Fruit fly (Drosophila melanogaster): ENCODE data around the gene spas.

Gene spas

dm6 chr3R:24046580-24047225, 8.7 kb downstream of the spas start:
- TF ChIP-seq CG8478 (optimal IDR thresholded peaks at IDR 0.05) (no peak), CTCF (optimal IDR thresholded peaks at IDR 0.05) (no peak)

- TF ChIP-seq CG8478 (optimal IDR thresholded peaks at IDR 0.05): no peak
- no peak for TF ChIP-seq CTCF (optimal IDR thresholded peaks at IDR 0.05)
These were observed 9.4 kb downstream of the spas start, which contains the start of gene CG5986 for dm6 chr3R:24047226-24047976. Gene CG5986 (plus strand): TSS chr3R:24047790.

dm6 chr3R:24047998-24048511, 10.0 kb downstream of the spas start, which contains the start of gene Rox8:
Gene Rox8 (minus strand): TSS chr3R:24048265.
- no peak for TF ChIP-seq CTCF (optimal IDR thresholded peaks at IDR 0.05)
- no peak for TF ChIP-seq CG8478 (optimal IDR thresholded peaks at IDR 0.05)

dm6 chr3R:24050690-24051440, 12.8 kb downstream of the spas start, which contains the start of the genes Atg6 and Pisd:
Gene Atg6 (minus strand): TSS chr3R:24050782.
Gene Pisd (plus strand): TSS chr3R:24050783.
- TF ChIP-seq CG8478 (optimal IDR thresholded peaks at IDR 0.05): no peak
- peak in 1 of 2 experiments; percentile 55 for TF ChIP-seq CTCF (optimal IDR thresholded peaks at IDR 0.05)

dm6 chr3R:24051459-24052165, 13.6 kb downstream of the spas start:
- TF ChIP-seq CG8478 (optimal IDR thresholded peaks at IDR 0.05) (no peak), CTCF (optimal IDR thresholded peaks at IDR 0.05) (no peak)

dm6 chr3R:24053506-24054102, 15.6 kb downstream of the spas start:
- TF ChIP-seq CG8478 (optimal IDR thresholded peaks at IDR 0.05): no peak
- TF ChIP-seq CTCF (optimal IDR thresholded peaks at IDR 0.05): no peak

dm6 chr3R:24054227-24054626, 16.2 kb downstream of the spas start, which contains the start of gene CG6000:
Gene CG6000 (plus strand): TSS chr3R:24054391.
- TF ChIP-seq CTCF (optimal IDR thresholded peaks at IDR 0.05): no peak
- TF ChIP-seq CG8478 (optimal IDR thresholded peaks at IDR 0.05): no peak

- TF ChIP-seq CG8478 (optimal IDR thresholded peaks at IDR 0.05): no peak
- TF ChIP-seq CTCF (optimal IDR thresholded peaks at IDR 0.05): no peak
These were observed 19.2 kb downstream of the spas start, which contains the start of gene Hsp68 for dm6 chr3R:24057188-24057587. Gene Hsp68 (minus strand): TSS chr3R:24057310.

dm6 chr3R:24058041-24058440, 20.0 kb downstream of the spas start, which contains the start of gene SMC1:
Gene SMC1 (plus strand): TSS chr3R:24058287.
- TF ChIP-seq CTCF (optimal IDR thresholded peaks at IDR 0.05): peak in 1 of 2 experiments; percentile 20
- no peak for TF ChIP-seq CG8478 (optimal IDR thresholded peaks at IDR 0.05)

- no peak for TF ChIP-seq CTCF (optimal IDR thresholded peaks at IDR 0.05)
These were observed 27.7 kb downstream of the spas start for dm6 chr3R:24065718-24066117.

dm6 chr3R:24068830-24069229, 30.8 kb downstream of the spas start:
- TF ChIP-seq CG8478 (optimal IDR thresholded peaks at IDR 0.05) (no peak), CTCF (optimal IDR thresholded peaks at IDR 0.05) (no peak)

- TF ChIP-seq CG8478 (optimal IDR thresholded peaks at IDR 0.05): no peak
- no peak for TF ChIP-seq CTCF (optimal IDR thresholded peaks at IDR 0.05)
These were observed 31.9 kb downstream of the spas start for dm6 chr3R:24069965-24070364.

dm6 chr3R:24073703-24074102, 35.7 kb downstream of the spas start:
- no peak for TF ChIP-seq CTCF (optimal IDR thresholded peaks at IDR 0.05)
- no peak for TF ChIP-seq CG8478 (optimal IDR thresholded peaks at IDR 0.05)

dm6 chr3R:24079110-24079509, 41.1 kb downstream of the spas start:
- TF ChIP-seq CG8478 (optimal IDR thresholded peaks at IDR 0.05) (no peak), CTCF (optimal IDR thresholded peaks at IDR 0.05) (no peak)

Data from S2 (cell line).